Worm (Caenorhabditis elegans): ENCODE data around the gene F54D12.7.

F54D12.7 gene

DNA sequence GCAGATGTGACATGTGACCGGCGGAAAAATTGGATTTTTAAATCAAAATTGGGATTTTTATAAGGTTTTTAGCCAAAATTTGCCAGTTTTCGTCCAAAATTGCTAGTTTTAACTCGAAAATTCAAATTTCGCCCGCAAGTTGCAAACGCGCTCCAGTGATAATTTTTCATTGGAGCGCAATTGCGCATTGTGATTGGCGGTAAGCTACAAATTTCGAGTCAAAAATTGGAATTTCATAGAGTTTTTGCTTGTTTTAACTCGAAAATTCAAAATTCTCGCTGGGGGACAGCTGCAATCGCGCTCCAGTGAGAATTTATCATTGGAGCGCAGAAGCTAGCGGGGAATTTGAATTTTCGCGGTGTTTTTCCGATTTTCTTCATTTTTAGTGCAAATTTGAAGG lies 15.9 kb downstream of the F54D12.7 start:
- TF ChIP-seq ceh-8 (GFP tag; optimal IDR thresholded peaks at IDR 0.05) (no peak), dpl-1 (GFP tag; optimal IDR thresholded peaks at IDR 0.05) (no peak), ces-1 (GFP tag; optimal IDR thresholded peaks at IDR 0.05) (no peak), hlh-17 (GFP tag; optimal IDR thresholded peaks at IDR 0.05; ENCODE audit: borderline replicate concordance) (no peak), mab-9 (GFP tag; IDR thresholded peaks at IDR 0.05) (no peak), unc-98 (GFP tag; IDR thresholded peaks at IDR 0.05) (no peak), egl-27 (tag; optimal IDR thresholded peaks at IDR 0.05) (no peak), pax-3 (tag; optimal IDR thresholded peaks at IDR 0.05) (no peak), nhr-237 (tag; optimal IDR thresholded peaks at IDR 0.05) (no peak), nhr-12 (tag; optimal IDR thresholded peaks at IDR 0.05) (no peak), lin-14 (GFP tag; optimal IDR thresholded peaks at IDR 0.05) (no peak), unc-86 (tag; optimal IDR thresholded peaks at IDR 0.05) (no peak), pqm-1 (tag; optimal IDR thresholded peaks at IDR 0.05) (no peak)

DNA sequence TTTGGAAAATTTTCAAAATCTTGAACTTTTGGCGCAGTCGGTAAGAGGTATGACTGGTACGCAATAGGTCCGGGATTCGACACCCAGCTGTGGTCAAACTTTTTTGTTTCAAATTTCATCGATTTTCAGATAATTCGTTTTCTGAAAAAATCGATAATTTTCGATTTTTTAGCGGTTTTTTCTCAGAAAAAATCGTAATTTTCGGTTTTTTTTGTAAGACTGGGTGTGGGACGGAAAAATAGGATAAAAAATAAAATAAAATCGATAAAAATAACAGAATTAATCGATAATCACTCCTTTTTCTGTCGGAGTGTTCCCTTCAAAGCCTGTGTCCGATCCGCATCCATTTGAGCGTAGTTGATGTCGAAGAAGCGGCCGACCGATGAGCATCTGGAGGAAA lies 16.4 kb downstream of the F54D12.7 start:
- TF ChIP-seq lin-35 (GFP tag; optimal IDR thresholded peaks at IDR 0.05) = no peak
- TF ChIP-seq ztf-4 (tag; optimal IDR thresholded peaks at IDR 0.05) = no peak
- TF ChIP-seq tlp-1 (tag; optimal IDR thresholded peaks at IDR 0.05) = no peak
- no peak for TF ChIP-seq vab-15 (tag; optimal IDR thresholded peaks at IDR 0.05)
- TF ChIP-seq isw-1 (GFP tag; IDR thresholded peaks at IDR 0.05) = no peak
- no peak for TF ChIP-seq nhr-84 (tag; optimal IDR thresholded peaks at IDR 0.05)
- no peak for TF ChIP-seq unc-86 (tag; optimal IDR thresholded peaks at IDR 0.05)
- TF ChIP-seq sup-37 (GFP tag; optimal IDR thresholded peaks at IDR 0.05) = no peak

DNA sequence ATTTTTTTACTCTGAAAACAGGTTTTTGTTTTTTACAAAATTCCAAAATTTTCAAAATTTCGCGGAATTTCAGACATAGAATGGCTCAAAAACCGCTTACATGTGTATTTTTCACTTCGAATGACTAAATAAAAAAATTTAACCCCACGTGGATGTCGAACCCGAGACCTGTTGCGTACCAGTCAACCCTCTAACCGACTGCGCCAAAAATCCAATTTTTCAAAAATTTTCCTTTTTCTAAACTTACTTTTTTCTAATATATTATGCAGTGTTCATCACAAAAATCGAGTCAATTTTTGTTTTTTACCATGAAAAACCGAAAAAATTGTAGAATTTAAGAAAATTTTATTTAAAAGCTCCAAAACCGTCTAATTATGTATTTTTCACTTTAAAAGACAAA lies 19.2 kb downstream of the F54D12.7 start:
- TF ChIP-seq alr-1 (tag; optimal IDR thresholded peaks at IDR 0.05; ENCODE audit: borderline replicate concordance) (no peak), ceh-8 (GFP tag; optimal IDR thresholded peaks at IDR 0.05) (no peak), lin-13 (GFP tag; optimal IDR thresholded peaks at IDR 0.05) (no peak), fkh-8 (tag; optimal IDR thresholded peaks at IDR 0.05) (no peak), egl-27 (tag; optimal IDR thresholded peaks at IDR 0.05) (no peak), C16A3.4 (tag; optimal IDR thresholded peaks at IDR 0.05) (no peak), swsn-7 (tag; optimal IDR thresholded peaks at IDR 0.05) (no peak), unc-130 (tag; optimal IDR thresholded peaks at IDR 0.05) (no peak), nhr-71 (tag; optimal IDR thresholded peaks at IDR 0.05) (no peak), ceh-63 (GFP tag; optimal IDR thresholded peaks at IDR 0.05) (no peak), xbp-1 (tag; optimal IDR thresholded peaks at IDR 0.05) (no peak), skn-1 (tag; optimal IDR thresholded peaks at IDR 0.05) (no peak), nhr-12 (tag; optimal IDR thresholded peaks at IDR 0.05) (no peak), nhr-237 (tag; optimal IDR thresholded peaks at IDR 0.05) (no peak)

DNA sequence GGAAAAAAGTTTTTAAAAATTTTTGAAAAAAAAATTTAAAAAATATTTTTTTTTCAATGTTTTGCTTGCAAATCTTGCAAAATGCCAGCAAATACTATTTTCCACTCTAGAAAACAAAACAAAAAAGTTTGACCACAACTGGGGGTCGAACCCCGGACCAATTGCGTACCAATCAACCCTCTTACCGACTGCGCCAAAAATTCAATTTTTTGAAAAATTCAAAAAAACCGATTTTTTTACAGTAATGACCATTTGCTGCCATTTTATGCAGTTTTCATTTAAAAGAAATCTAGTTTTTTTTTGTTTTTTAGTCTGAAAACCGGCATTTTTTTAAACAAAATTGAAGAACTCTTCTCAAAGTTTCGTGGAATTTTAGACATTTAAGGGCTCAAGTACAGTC lies 22.8 kb downstream of the F54D12.7 start:
- no peak for TF ChIP-seq unc-130 (tag; optimal IDR thresholded peaks at IDR 0.05)
- TF ChIP-seq nhr-28 (tag; optimal IDR thresholded peaks at IDR 0.05) = no peak
- no peak for TF ChIP-seq lin-14 (GFP tag; optimal IDR thresholded peaks at IDR 0.05)
- TF ChIP-seq lsy-2 (tag; optimal IDR thresholded peaks at IDR 0.05) = no peak
- TF ChIP-seq pax-3 (tag; optimal IDR thresholded peaks at IDR 0.05) = no peak
- no peak for TF ChIP-seq elt-2 (tag; optimal IDR thresholded peaks at IDR 0.05)
- no peak for TF ChIP-seq ztf-4 (tag; optimal IDR thresholded peaks at IDR 0.05)
- TF ChIP-seq ceh-63 (GFP tag; optimal IDR thresholded peaks at IDR 0.05) = no peak
- TF ChIP-seq sptf-1 (tag; optimal IDR thresholded peaks at IDR 0.05) = no peak
- no peak for TF ChIP-seq ceh-8 (GFP tag; optimal IDR thresholded peaks at IDR 0.05)
- no peak for TF ChIP-seq egl-13 (tag; optimal IDR thresholded peaks at IDR 0.05)
- no peak for TF ChIP-seq nhr-85 (tag)
- no peak for TF ChIP-seq sup-37 (GFP tag; optimal IDR thresholded peaks at IDR 0.05)
- TF ChIP-seq aly-2 (tag; optimal IDR thresholded peaks at IDR 0.05) = no peak
- TF ChIP-seq nhr-90 (tag; optimal IDR thresholded peaks at IDR 0.05; ENCODE audit: poor library complexity) = no peak
